Fruit fly (Drosophila melanogaster): Measurements from ENCODE around the gene Gale.

DNA sequence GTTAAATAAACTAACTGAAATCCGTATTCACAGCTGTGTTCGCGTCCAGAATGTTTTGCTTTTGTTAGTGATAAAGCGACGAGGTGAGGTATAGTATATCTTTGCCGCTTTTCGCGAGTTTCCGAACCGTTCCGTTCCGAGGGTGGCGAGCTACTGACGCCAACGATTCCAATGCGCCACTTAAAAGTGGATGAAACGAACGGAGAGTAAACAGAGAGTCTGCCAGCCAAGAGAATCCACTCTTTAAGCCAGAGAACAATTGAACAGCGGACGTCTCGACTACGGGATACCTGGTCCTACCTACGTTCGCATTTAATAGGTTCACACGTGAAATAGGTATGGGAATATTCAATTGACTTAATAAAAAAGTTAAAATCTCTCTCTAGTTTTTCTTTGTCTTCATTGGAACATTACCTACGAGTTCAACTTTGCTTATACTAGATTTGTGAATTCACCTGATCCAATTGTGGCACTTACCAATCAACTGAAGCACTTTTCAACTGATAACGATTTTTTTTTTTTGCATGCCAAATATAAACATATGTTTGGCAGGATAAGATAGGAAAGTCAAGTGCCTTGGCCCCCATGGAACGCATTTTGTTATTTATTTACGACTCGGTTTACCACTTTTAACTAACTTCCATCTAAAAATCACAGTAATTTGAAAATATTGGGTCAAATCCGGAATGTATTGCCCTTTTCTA, 44.4 kb upstream of the Gale start, which contains the start of gene CG13893:
- TF ChIP-seq psq (optimal IDR thresholded peaks at IDR 0.05): no peak
- TF ChIP-seq Sin3A (optimal IDR thresholded peaks at IDR 0.05): no peak
- no peak for TF ChIP-seq insv (optimal IDR thresholded peaks at IDR 0.05)
- TF ChIP-seq ttk (optimal IDR thresholded peaks at IDR 0.05): no peak
- no peak for TF ChIP-seq Myc (optimal IDR thresholded peaks at IDR 0.05)
- TF ChIP-seq h (optimal IDR thresholded peaks at IDR 0.05): no peak

All from Kc167 (cell line).